Worm (Caenorhabditis elegans) whole organism, L2 larva: Measurements from ENCODE around the gene srw-134.

ENCODE experiments used
- Y55F3AM.14 ChIP-seq: fragments of 200-800 bp; sonication (Bioruptor generic); optimal IDR thresholded peaks from 2 replicates; lab custom pipeline; 2018; ENCODE audit warnings: mild to moderate bottlenecking, missing genetic modification characterization, missing compliant biosample characterization
- ama-1 ChIP-seq: fragments of 150-350 bp; optimal IDR thresholded peaks from 2 replicates; lab custom pipeline; 2018; ENCODE audit warnings: inconsistent platforms
- elt-1 ChIP-seq: fragments of 150-350 bp; optimal IDR thresholded peaks from 2 replicates; lab custom pipeline; 2014; ENCODE audit warnings: missing biosample characterization, missing genetic modification characterization
- nhr-23 ChIP-seq: fragments of 150-350 bp; optimal IDR thresholded peaks from 2 replicates; lab custom pipeline; 2014; ENCODE audit warnings: missing biosample characterization, missing genetic modification reagents, missing genetic modification characterization
- skn-1 ChIP-seq: sonication (generic microtip); optimal IDR thresholded peaks from 2 replicates; lab custom pipeline; 2017; ENCODE audit warnings: missing biosample characterization, missing genetic modification characterization
- unc-62 ChIP-seq: fragments of 150-350 bp; optimal IDR thresholded peaks from 2 replicates; lab custom pipeline; 2014; ENCODE audit warnings: missing biosample characterization, missing genetic modification reagents, missing genetic modification characterization

- TF ChIP-seq unc-62 (GFP tag; lab: Kevin White, UChicago) (no peak), Y55F3AM.14 (GFP tag; lab: Kevin White, UChicago) (no peak), skn-1 (tag; lab: Kevin White, UChicago) (no peak), nhr-23 (tag; lab: Kevin White, UChicago) (no peak), elt-1 (tag; lab: Kevin White, UChicago) (no peak), ama-1 (lab: Kevin White, UChicago) (no peak)
Measured at ce11 chrV:4116071-4116470, 3.7 kb upstream of the srw-134 start, which contains the start of gene T05B4.8.
